Worm (Caenorhabditis elegans) whole organism, L4/young adult: ENCODE measurements around the gene pals-25.
"Not testable (repeated sequence)": the region's sequence is repeated elsewhere in the genome, so short reads cannot be mapped to it uniquely, and the experiment has no call there.

Source experiments
- W03F9.2 ChIP-seq: fragments of 150-350 bp; optimal IDR thresholded peaks from 2 replicates; lab custom pipeline; 2014; ENCODE audit warnings: missing biosample characterization, missing genetic modification characterization
- dao-5 ChIP-seq: sonication (generic microtip); optimal IDR thresholded peaks from 2 replicates; lab custom pipeline; 2016; ENCODE audit warnings: missing genotype, missing genetic modification characterization, moderate library complexity, missing compliant biosample characterization
- him-1 ChIP-seq: sonication (generic microtip); optimal IDR thresholded peaks from 2 replicates; lab custom pipeline; 2016; ENCODE audit warnings: missing genotype, missing genetic modification reagents, missing genetic modification characterization, missing compliant biosample characterization

pals-25 gene

DNA sequence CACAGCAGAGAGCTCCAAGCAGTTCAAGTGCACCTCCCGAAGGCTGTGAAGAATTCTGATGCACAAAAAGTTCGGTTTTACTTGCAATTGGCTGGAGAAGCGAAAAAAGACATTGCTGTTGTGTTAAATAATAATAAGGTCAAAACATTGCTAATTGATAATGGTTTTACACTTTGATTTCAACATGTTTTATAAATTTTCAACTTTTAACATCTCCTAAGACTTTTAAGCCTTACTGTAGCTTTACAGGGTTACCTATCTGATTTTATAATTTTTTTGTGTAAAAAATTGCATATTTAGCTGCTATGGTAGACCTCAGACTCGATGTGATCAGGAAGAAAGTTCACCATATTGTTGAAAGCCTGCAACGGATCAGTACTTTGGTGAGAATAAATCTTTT, at the start of gene pals-25:
pals-25 (plus strand) TSS at position 301 of the 400 bp plus-strand sequence.
- no peak for TF ChIP-seq W03F9.2 (tag; lab: Kevin White, UChicago)
- no peak for TF ChIP-seq dao-5 (tag; lab: Kevin White, UChicago)
- TF ChIP-seq him-1 (tag; lab: Kevin White, UChicago), result no peak

DNA sequence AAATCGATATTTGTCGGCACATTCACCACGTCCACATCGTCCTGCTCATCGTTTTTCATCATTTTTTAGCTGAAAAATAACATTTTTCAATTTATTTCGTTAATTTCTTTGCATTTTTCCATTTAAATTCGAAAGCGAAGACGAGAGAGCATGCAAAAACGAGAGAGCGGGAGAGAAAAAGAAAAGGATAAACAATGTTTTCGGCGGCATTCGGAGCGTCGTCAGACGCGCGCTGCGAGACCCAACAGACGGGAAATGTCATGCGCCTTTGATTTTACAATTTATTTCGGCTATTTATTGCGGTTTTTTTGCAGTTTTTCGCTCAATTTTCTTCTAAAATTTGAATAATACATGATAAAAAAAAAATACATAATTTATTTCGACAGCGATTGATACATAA, 48.0 kb upstream of the pals-25 start, which contains the start of gene attf-3:
attf-3 (minus strand) TSS at position 69 of the 400 bp plus-strand sequence.
- TF ChIP-seq him-1 (tag; lab: Kevin White, UChicago) (no peak), W03F9.2 (tag; lab: Kevin White, UChicago) (peak; percentile 83)

DNA sequence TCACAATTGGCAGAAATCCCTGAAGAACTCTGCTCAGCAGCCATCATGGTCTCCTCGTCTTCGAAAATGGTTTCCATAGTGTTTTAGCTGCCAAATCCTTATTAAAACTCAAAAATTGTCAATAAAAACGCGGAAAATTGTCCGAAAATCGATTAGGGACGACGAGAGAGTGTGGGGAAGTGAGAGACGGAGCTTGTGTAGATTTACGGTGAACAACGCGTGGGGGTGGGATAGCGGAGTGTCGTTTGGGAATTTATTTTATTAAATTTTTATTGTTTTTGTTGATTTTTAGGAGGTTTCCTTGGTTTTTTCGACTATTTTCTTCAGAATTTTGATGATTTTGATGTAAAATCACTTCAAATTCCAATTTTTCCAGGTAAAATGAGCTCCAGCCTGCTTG, 47.1 kb upstream of the pals-25 start, which contains the start of the genes F54C4.4 and mrpl-40:
F54C4.4 (minus strand) TSS at position 199 of the 400 bp plus-strand sequence.
mrpl-40 (plus strand) TSS at position 377 of the 400 bp plus-strand sequence.
- TF ChIP-seq W03F9.2 (tag; lab: Kevin White, UChicago) (no peak), him-1 (tag; lab: Kevin White, UChicago) (no peak), dao-5 (tag; lab: Kevin White, UChicago) (no peak)

DNA sequence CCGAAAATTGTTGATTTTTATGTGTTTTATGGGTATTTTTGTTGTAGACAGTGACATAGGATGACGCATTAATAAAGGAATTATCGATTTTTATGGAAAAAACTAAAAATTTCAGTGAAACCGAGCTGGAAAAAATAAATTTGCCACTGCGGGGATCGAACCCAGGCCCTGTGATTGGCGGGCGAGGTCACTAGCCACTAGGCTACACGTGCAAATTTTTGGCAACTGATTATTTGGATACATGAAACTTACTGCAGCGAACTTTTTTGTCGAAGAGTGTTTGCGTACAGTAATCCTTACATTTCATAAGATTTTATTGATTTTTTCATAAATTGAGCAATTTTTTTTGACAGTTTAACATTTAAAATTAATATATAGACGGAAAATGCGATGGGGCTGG, 45.1 kb upstream of the pals-25 start:
- TF ChIP-seq dao-5 (tag; lab: Kevin White, UChicago), result no peak
- TF ChIP-seq W03F9.2 (tag; lab: Kevin White, UChicago), result peak; percentile 40

DNA sequence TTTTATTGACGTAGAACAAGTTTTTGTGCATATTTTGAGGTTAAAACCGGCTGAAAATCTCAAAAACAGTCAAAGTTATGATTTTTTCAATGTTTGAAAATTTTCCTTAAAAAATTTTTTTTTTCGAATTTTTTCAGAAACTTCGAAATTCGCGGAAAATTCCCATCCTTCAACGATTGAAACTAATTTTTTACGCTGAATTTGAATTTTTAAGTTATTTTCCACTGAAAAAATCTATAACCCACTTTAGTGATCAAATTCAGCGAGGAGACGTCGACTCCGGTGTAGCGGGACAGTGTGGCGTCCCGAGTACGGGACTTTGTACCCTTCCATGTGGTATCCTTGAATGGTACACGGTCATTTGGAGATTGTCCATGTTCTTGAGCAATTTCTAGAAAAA, 42.0 kb upstream of the pals-25 start:
- TF ChIP-seq him-1 (tag; lab: Kevin White, UChicago) (no peak), W03F9.2 (tag; lab: Kevin White, UChicago) (no peak), dao-5 (tag; lab: Kevin White, UChicago) (no peak)

DNA sequence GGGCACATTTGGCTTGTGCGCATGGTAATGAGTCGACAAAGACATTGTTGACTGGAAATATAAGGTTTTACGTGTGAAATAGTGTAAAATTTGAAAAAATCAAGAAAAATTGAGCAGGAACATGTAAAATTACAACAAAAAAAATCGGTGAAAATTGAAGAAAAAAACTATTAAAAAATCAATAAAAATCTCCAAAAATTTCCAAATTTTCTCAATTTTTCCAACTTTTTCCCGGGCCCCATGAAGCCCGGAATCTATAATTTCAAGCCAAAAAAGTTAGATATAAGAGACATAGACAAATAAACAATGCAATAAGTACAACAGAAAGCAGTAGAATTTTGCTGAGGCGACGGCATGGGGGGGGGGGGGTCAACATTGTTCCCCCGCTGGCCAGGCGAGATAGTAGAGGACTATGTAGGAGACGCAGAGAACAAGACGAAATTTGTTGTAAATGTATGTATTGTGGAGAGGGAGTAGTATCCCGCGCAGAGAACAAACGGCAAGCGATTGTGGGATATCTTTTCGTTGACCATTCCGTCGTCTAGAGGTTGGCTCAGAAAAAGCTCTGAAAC, 39.4 kb upstream of the pals-25 start, which contains the start of gene pat-4:
pat-4 (minus strand) TSS at position 51 of the 572 bp plus-strand sequence.
- TF ChIP-seq dao-5 (tag; lab: Kevin White, UChicago) (no peak), W03F9.2 (tag; lab: Kevin White, UChicago) (no peak), him-1 (tag; lab: Kevin White, UChicago) (no peak)

DNA sequence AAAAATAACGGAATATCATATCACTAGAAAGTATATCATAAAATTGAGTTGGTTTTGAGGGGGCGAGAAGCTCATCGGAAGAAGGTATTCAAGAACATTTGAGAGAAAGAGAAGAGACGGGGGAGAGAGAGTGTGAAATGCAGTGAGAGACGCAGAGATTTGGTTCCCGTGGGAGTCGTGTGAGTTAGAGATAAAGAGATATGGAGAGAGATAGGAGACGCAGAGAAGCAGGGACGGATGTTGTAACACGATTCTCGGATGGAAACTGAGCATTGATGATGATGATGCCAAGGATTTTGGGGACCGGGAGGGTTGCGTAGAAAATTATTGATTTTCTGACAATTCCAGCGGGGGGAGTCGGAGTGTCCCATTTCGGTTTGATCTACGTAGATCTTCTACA, 38.1 kb upstream of the pals-25 start:
- TF ChIP-seq dao-5 (tag; lab: Kevin White, UChicago) (no peak), him-1 (tag; lab: Kevin White, UChicago) (no peak), W03F9.2 (tag; lab: Kevin White, UChicago) (no peak)

DNA sequence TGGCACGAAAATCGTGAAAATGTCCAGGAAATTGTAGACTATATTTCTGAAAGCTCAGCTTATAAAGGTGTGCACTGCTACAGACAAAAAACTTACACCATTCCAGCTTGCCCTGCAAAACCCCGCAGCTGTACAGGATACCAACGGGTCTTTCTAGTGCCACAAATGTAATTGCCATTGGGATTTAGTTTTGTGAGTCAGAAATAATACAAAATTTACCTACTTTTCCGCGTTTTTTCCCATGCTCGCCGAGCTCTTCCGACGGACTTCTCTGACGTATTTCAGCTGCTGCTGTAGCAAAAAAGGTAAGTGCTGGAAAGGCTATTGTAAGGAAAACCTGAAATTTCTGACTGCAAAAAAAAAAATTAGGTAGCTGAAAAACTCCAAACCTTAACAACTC, 37.3 kb upstream of the pals-25 start, which contains the start of gene C29F9.8:
C29F9.8 (minus strand) TSS at position 101 of the 400 bp plus-strand sequence.
- TF ChIP-seq dao-5, him-1, W03F9.2 (tag; lab: Kevin White, UChicago): not testable (repeated sequence)

DNA sequence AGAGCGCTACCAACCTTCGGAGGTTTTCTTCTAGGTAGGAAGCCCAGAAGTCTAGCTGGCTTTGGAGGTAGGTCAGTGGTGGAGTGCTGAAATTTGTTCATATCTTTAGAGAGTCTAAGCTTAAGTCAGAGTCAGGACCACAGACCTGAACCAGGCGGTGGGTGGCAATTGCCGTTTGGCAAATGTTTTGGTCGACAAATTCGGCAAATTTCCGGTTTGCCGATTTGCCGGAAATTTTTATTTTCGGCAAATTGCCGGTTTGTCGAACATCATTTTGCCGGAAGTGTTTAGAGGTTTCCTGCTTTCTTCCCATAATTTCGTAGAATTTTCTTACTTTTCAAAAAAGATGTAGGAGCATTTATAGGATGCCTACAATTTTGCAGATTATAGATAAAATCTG, 35.5 kb upstream of the pals-25 start, which contains the start of gene C29F9.9:
C29F9.9 (minus strand) TSS at position 101 of the 400 bp plus-strand sequence.
- TF ChIP-seq W03F9.2, him-1, dao-5 (tag; lab: Kevin White, UChicago): not testable (repeated sequence)

DNA sequence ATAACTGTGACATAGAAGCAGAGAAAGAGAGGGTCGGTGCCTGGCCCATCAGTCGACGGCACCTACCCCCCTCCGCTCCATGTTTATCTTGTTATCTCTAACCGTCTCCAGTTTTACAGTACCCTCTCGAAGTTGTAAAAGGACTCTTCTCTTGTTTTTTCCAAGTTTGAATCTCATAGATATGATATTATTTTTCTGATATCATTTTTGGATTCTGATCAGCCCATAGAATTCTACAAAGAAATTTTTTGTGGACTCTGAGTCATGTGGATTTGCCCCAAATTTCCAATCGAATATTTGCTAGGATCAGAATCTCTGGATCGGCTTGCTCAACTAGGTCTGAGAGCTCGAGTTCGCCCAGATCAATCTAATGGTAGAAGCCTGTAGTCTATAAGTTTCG, 19.7 kb upstream of the pals-25 start, which contains the start of gene C29F9.6:
C29F9.6 (plus strand) TSS at position 301 of the 400 bp plus-strand sequence.
- TF ChIP-seq dao-5 (tag; lab: Kevin White, UChicago) (no peak), him-1 (tag; lab: Kevin White, UChicago) (no peak), W03F9.2 (tag; lab: Kevin White, UChicago) (no peak)

DNA sequence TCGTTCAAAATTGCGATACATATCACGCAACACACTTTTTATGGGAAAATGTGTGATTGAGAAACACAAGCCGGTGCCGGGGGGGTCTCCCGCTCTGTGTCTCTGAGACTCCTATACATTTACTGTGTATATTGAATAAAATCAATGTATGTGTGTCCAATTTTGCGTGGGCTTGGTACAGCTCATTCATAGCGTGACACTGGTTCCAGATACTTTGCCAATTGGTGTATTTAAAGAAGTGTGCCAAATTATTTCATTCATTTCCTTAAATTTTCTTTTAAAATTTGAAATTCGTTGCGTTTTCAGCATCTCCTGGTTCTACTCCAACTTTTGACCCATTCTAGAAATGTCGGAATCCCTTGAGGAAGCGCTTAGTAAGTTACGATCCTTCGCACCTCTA, 17.1 kb upstream of the pals-25 start, which contains the start of gene C29F9.5:
C29F9.5 (plus strand) TSS at position 301 of the 400 bp plus-strand sequence.
- TF ChIP-seq dao-5 (tag; lab: Kevin White, UChicago) (no peak), W03F9.2 (tag; lab: Kevin White, UChicago) (no peak), him-1 (tag; lab: Kevin White, UChicago) (no peak)

DNA sequence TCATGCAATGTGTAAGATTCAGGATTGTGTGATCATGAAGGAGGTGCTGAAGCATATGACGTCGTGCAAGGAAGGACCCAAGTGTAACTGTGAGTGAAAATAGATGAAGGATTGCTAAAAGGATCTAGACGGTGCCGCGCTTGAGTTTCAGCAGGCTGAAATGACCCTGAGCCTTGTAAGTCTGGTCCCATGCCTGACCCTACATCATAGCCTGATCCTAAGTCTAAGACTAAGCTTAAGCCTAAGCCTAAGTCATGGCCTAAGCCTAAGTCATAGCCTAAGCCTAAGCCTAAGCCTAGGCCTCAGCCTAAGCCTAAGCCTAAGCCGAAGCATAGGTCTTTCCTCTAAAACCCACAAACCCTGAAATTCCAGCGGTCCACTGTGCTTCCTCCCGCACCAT, 16.4 kb upstream of the pals-25 start:
- TF ChIP-seq dao-5 (tag; lab: Kevin White, UChicago), result no peak
- TF ChIP-seq him-1 (tag; lab: Kevin White, UChicago), result no peak
- TF ChIP-seq W03F9.2 (tag; lab: Kevin White, UChicago), result no peak

DNA sequence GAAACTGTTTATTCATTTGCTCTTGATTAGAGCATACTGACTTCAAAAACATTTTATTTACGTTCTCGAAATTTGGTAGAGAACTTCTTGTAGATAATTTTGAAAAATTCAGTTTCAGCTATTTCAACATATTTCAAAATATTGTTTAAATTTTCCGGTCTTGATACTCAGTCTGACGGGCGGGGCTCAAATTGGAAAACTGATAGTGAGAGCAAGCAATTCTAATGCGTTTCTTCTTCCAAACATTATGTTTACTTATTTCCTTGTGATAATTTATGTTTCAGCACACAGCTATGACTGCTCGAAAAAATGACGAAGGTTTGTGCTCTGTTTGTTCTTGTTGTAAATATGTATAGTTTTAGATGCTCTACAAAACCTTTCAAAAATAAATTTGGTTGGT, 14.1 kb upstream of the pals-25 start, which contains the start of gene pals-24:
pals-24 (plus strand) TSS at position 237 of the 400 bp plus-strand sequence.
- TF ChIP-seq W03F9.2 (tag; lab: Kevin White, UChicago) (no peak), him-1 (tag; lab: Kevin White, UChicago) (no peak), dao-5 (tag; lab: Kevin White, UChicago) (no peak)
